Worm (Caenorhabditis elegans) whole organism, L4/young adult: Measurements from ENCODE around the gene dis-3.

Source experiments
- W03F9.2 ChIP-seq: fragments of 150-350 bp; optimal IDR thresholded peaks from 2 replicates; lab custom pipeline; 2014; ENCODE audit warnings: missing biosample characterization, missing genetic modification characterization
- dao-5 ChIP-seq: sonication (generic microtip); optimal IDR thresholded peaks from 2 replicates; lab custom pipeline; 2016; ENCODE audit warnings: missing genotype, missing genetic modification characterization, moderate library complexity, missing compliant biosample characterization
- him-1 ChIP-seq: sonication (generic microtip); optimal IDR thresholded peaks from 2 replicates; lab custom pipeline; 2016; ENCODE audit warnings: missing genotype, missing genetic modification reagents, missing genetic modification characterization, missing compliant biosample characterization

dis-3 gene

ce11 chrIV:10144909-10145308, 47.9 kb downstream of the dis-3 start:
- TF ChIP-seq W03F9.2 (tag; lab: Kevin White, UChicago) (no peak), dao-5 (no peak), him-1 (no peak)

ce11 chrIV:10146885-10147284, 49.9 kb downstream of the dis-3 start, which contains the start of gene T14G10.8:
Gene T14G10.8 (minus strand): TSS chrIV:10146985.
- TF ChIP-seq W03F9.2 (tag; lab: Kevin White, UChicago) (no peak), him-1 (no peak), dao-5 (no peak)

- TF ChIP-seq W03F9.2 (tag; lab: Kevin White, UChicago) = no peak
Measured at ce11 chrIV:10148938-10149337, 51.9 kb downstream of the dis-3 start, which contains the start of gene pigs-1. Gene pigs-1 (minus strand): TSS chrIV:10149038.

- TF ChIP-seq him-1 = no peak
Measured at ce11 chrIV:10150552-10151004, 53.6 kb downstream of the dis-3 start, which contains the start of gene tsp-12. Gene tsp-12 (minus strand): TSS chrIV:10150602.

ce11 chrIV:10151439-10151997, 54.5 kb downstream of the dis-3 start, which contains the start of gene copg-1:
Gene copg-1 (plus strand): TSS chrIV:10151947.
- peak; percentile 7 for TF ChIP-seq him-1
- no peak for TF ChIP-seq dao-5
- TF ChIP-seq W03F9.2 (tag; lab: Kevin White, UChicago) = peak; percentile 63

- TF ChIP-seq him-1 (no peak), dao-5 (no peak), W03F9.2 (tag; lab: Kevin White, UChicago) (no peak)
Measured at ce11 chrIV:10153479-10153878, 56.5 kb downstream of the dis-3 start.

ce11 chrIV:10155475-10155874, 58.5 kb downstream of the dis-3 start, which contains the start of gene ttr-54:
Gene ttr-54 (plus strand): TSS chrIV:10155775.
- TF ChIP-seq dao-5 = no peak
- TF ChIP-seq W03F9.2 (tag; lab: Kevin White, UChicago) = no peak
- TF ChIP-seq him-1 = no peak
